Fruit fly (Drosophila melanogaster): ENCODE measurements around the gene Prx6a.

The Prx6a gene

DNA sequence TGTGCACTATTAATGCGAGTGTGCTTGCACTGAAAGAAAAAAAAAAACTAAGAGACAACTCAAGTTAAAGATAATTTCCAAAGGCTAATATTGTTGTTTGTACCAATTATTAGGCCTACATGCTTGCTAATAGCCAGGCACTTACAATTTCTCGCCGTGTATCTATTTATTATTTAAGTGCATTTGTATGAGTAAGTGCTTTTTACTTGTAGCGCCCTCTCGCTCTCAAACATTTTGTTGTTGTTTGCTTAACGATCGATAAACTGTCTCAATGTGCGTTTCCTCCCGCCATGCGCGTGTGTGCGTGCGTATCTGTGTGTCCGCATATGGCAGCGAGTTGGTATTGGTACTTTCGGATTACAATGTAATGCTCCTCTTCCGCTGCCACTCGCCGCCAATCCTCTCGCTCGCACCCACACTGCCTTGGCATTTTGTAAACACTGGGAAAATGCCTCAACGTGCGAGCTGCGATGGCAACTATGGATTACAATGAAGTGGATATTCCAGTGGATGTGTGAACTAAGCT lies 19.1 kb upstream of the Prx6a start (continued):
- TF ChIP-seq sna (GFP tag; IDR thresholded peaks at IDR 0.05; ENCODE audit: partially characterized antibody) (peak; percentile 20; the same call in 1 of the 2 replicates), nerfin-1 (tag; optimal IDR thresholded peaks at IDR 0.05) (peak; percentile 82), CG8388 (GFP tag; optimal IDR thresholded peaks at IDR 0.05) (peak; percentile 83), dmrt11E (tag; optimal IDR thresholded peaks at IDR 0.05) (peak; percentile 78), fd96Cb (tag; optimal IDR thresholded peaks at IDR 0.05) (peak; percentile 86), tin (GFP tag; optimal IDR thresholded peaks at IDR 0.05) (peak; percentile 84), ftz-f1 (GFP tag; optimal IDR thresholded peaks at IDR 0.05) (no peak), dmrt99B (tag; optimal IDR thresholded peaks at IDR 0.05) (peak; percentile 80), salm (tag; optimal IDR thresholded peaks at IDR 0.05) (peak; percentile 54), tup (GFP tag; optimal IDR thresholded peaks at IDR 0.05) (peak; percentile 78), CG10543 (GFP tag; optimal IDR thresholded peaks at IDR 0.05) (no peak), inv (GFP tag; IDR thresholded peaks at IDR 0.05; ENCODE audit: partially characterized antibody) (no peak), unc-4 (GFP tag; IDR thresholded peaks at IDR 0.05; ENCODE audit: partially characterized antibody) (no peak), CG10147 (GFP tag; optimal IDR thresholded peaks at IDR 0.05) (peak; percentile 28), lola (GFP tag; optimal IDR thresholded peaks at IDR 0.05) (peak in 1 of 3 experiments; percentile 67), CG1792 (GFP tag; optimal IDR thresholded peaks at IDR 0.05) (peak; percentile 78), NC2β (GFP tag; optimal IDR thresholded peaks at IDR 0.05) (peak; percentile 91), CG15601 (tag; optimal IDR thresholded peaks at IDR 0.05) (no peak), Dp (GFP tag; optimal IDR thresholded peaks at IDR 0.05) (no peak), luna (GFP tag; optimal IDR thresholded peaks at IDR 0.05) (no peak), Nf-YB (GFP tag; optimal IDR thresholded peaks at IDR 0.05) (peak; percentile 32), CG4617 (GFP tag; optimal IDR thresholded peaks at IDR 0.05; ENCODE audit: borderline replicate concordance) (peak; percentile 63), Nf-YC (tag; optimal IDR thresholded peaks at IDR 0.05) (peak; percentile 52), Scr (GFP tag; IDR thresholded peaks at IDR 0.05; ENCODE audit: partially characterized antibody) (no peak), br (optimal IDR thresholded peaks at IDR 0.05) (no peak), CG4328 (GFP tag; optimal IDR thresholded peaks at IDR 0.05) (no peak), Eip74EF (GFP tag; optimal IDR thresholded peaks at IDR 0.05) (peak in 1 of 2 experiments; percentile 62), emc (GFP tag; optimal IDR thresholded peaks at IDR 0.05) (peak; percentile 64), Blimp-1 (GFP tag; optimal IDR thresholded peaks at IDR 0.05) (peak; percentile 70), ac (GFP tag; optimal IDR thresholded peaks at IDR 0.05) (peak; percentile 43), Stat92E (GFP tag; optimal IDR thresholded peaks at IDR 0.05) (no peak), CG14965 (GFP tag; optimal IDR thresholded peaks at IDR 0.05; ENCODE audit: borderline replicate concordance) (peak; percentile 9), Sin3A (optimal IDR thresholded peaks at IDR 0.05) (no peak), Vsx1 (GFP tag; optimal IDR thresholded peaks at IDR 0.05) (peak; percentile 51), MBD-R2 (GFP tag; IDR thresholded peaks at IDR 0.05) (peak; percentile 15; the same call in 1 of the 2 replicates), Ptx1 (GFP tag; IDR thresholded peaks at IDR 0.05) (peak; percentile 90), CG4820 (GFP tag; optimal IDR thresholded peaks at IDR 0.05) (peak; percentile 91), CG10274 (GFP tag; optimal IDR thresholded peaks at IDR 0.05) (peak; percentile 20), ash1 (GFP tag; optimal IDR thresholded peaks at IDR 0.05) (no peak), CG14050 (GFP tag; IDR thresholded peaks at IDR 0.05) (peak; percentile 80), Oli (tag; optimal IDR thresholded peaks at IDR 0.05) (peak; percentile 83), CG14667 (GFP tag; IDR thresholded peaks at IDR 0.05) (peak; percentile 81), Trl (optimal IDR thresholded peaks at IDR 0.05) (peak in 1 of 2 experiments; percentile 5), Trl (GFP tag; optimal IDR thresholded peaks at IDR 0.05) (peak; percentile 85), Awh (GFP tag; IDR thresholded peaks at IDR 0.05) (peak; percentile 78), psq (GFP tag; optimal IDR thresholded peaks at IDR 0.05) (peak; percentile 42), row (GFP tag; IDR thresholded peaks at IDR 0.05) (peak; percentile 86), ci (GFP tag; IDR thresholded peaks at IDR 0.05) (peak; percentile 93), mld (GFP tag; IDR thresholded peaks at IDR 0.05; ENCODE audit: partially characterized antibody) (no peak)
